Fruit fly (Drosophila melanogaster) whole organism, embryonic: ENCODE data around the gene RpL28.

Experiments
- Abd-B ChIP-seq: fragments of 200-800 bp; sonication (Bioruptor generic); optimal IDR thresholded peaks from 2 replicates; lab custom pipeline; 2018; ENCODE audit warnings: missing biosample characterization, mild to moderate bottlenecking, missing genetic modification characterization, moderate library complexity
- Adf1 ChIP-seq: fragments of 200-800 bp; sonication (Bioruptor generic); IDR thresholded peaks from 2 replicates; pipeline ENCODE4 v1.3.6; 2022; ENCODE audit warnings: missing biosample characterization, missing genetic modification characterization
- Atf6 ChIP-seq: fragments of 200-800 bp; sonication (Bioruptor generic); IDR thresholded peaks from 2 replicates; pipeline ENCODE4 v1.3.6; 2022; ENCODE audit warnings: missing biosample characterization, missing genetic modification characterization
- CG10366 ChIP-seq: fragments of 200-800 bp; sonication (Bioruptor generic); IDR thresholded peaks from 2 replicates; pipeline ENCODE4 v1.3.6; 2022; ENCODE audit warnings: missing biosample characterization, missing genetic modification characterization
- CG10959 ChIP-seq: fragments of 200-800 bp; sonication (Bioruptor generic); IDR thresholded peaks from 2 replicates; pipeline ENCODE4 v1.3.6; 2022; ENCODE audit warnings: missing biosample characterization, missing genetic modification characterization
- CG11695 ChIP-seq: fragments of 200-800 bp; sonication (Bioruptor generic); IDR thresholded peaks from 3 replicates; pipeline ENCODE4 v1.3.6; 2022; ENCODE audit warnings: missing biosample characterization, missing genetic modification characterization
- CG1233 ChIP-seq: fragments of 200-800 bp; sonication (Bioruptor generic); optimal IDR thresholded peaks from 4 replicates; lab custom pipeline; 2018; ENCODE audit warnings: missing biosample characterization, mild to moderate bottlenecking, missing genetic modification characterization
- CG12659 ChIP-seq: fragments of 200-800 bp; sonication (Bioruptor generic); optimal IDR thresholded peaks from 3 replicates; lab custom pipeline; 2017; ENCODE audit warnings: mild to moderate bottlenecking, missing biosample characterization, missing genetic modification reagents, missing genetic modification characterization
- CG1602 ChIP-seq: fragments of 200-800 bp; sonication (Bioruptor generic); optimal IDR thresholded peaks from 3 replicates; lab custom pipeline; 2016; ENCODE audit warnings: missing biosample characterization, missing genetic modification characterization
- CG18476 ChIP-seq: fragments of 200-800 bp; sonication (Bioruptor generic); optimal IDR thresholded peaks from 2 replicates; lab custom pipeline; 2016; ENCODE audit warnings: missing biosample characterization, mild to moderate bottlenecking, missing genetic modification characterization
- CG31224 ChIP-seq: fragments of 200-800 bp; sonication (Bioruptor generic); IDR thresholded peaks from 2 replicates; pipeline ENCODE4 v1.3.6; 2022; ENCODE audit warnings: missing biosample characterization, missing genetic modification characterization
- CG32772 ChIP-seq: fragments of 200-800 bp; sonication (Bioruptor generic); IDR thresholded peaks from 2 replicates; pipeline ENCODE4 v1.3.6; 2022; ENCODE audit warnings: missing biosample characterization, missing genetic modification characterization
- CG8089 ChIP-seq: fragments of 200-800 bp; sonication (Bioruptor generic); optimal IDR thresholded peaks from 3 replicates; lab custom pipeline; 2016; ENCODE audit warnings: missing biosample characterization, missing genetic modification characterization
- CG8359 ChIP-seq: fragments of 200-800 bp; sonication (Bioruptor generic); optimal IDR thresholded peaks from 2 replicates; lab custom pipeline; 2017; ENCODE audit warnings: missing biosample characterization, mild to moderate bottlenecking, missing genetic modification characterization, borderline replicate concordance
- CG9876 ChIP-seq: fragments of 200-800 bp; sonication (Bioruptor generic); optimal IDR thresholded peaks from 2 replicates; lab custom pipeline; 2016; ENCODE audit warnings: missing biosample characterization, missing genetic modification characterization
- CoRest ChIP-seq: fragments of 200-800 bp; sonication (Bioruptor generic); optimal IDR thresholded peaks from 3 replicates; lab custom pipeline; 2018; ENCODE audit warnings: missing biosample characterization, mild to moderate bottlenecking, missing genetic modification characterization, moderate library complexity
- Fer1 ChIP-seq: fragments of 200-800 bp; sonication (Bioruptor generic); optimal IDR thresholded peaks from 2 replicates; lab custom pipeline; 2017; ENCODE audit warnings: missing biosample characterization, mild to moderate bottlenecking, missing genetic modification characterization
- Hr39 ChIP-seq: fragments of >200 bp; optimal IDR thresholded peaks from 2 replicates; lab custom pipeline; 2017
- Jarid2 ChIP-seq: fragments of 200-800 bp; sonication (Bioruptor generic); optimal IDR thresholded peaks from 3 replicates; lab custom pipeline; 2017; ENCODE audit warnings: mild to moderate bottlenecking, missing biosample characterization, missing genetic modification reagents, missing genetic modification characterization
- Kr ChIP-seq: fragments of 200-800 bp; sonication (Bioruptor generic); optimal IDR thresholded peaks from 2 replicates; lab custom pipeline; 2017; ENCODE audit warnings: missing biosample characterization, mild to moderate bottlenecking, missing genetic modification characterization
- Lim3 ChIP-seq: fragments of 200-800 bp; sonication (Bioruptor generic); IDR thresholded peaks from 2 replicates; pipeline ENCODE4 v1.3.6; 2022; ENCODE audit warnings: missing biosample characterization, missing genetic modification characterization
- MBD-R2 ChIP-seq: fragments of 200-800 bp; sonication (Bioruptor generic); IDR thresholded peaks from 2 replicates; pipeline ENCODE4 v1.3.6; 2022; ENCODE audit warnings: missing biosample characterization, missing genetic modification characterization
- Mad ChIP-seq: fragments of 200-800 bp; sonication (Bioruptor generic); optimal IDR thresholded peaks from 2 replicates; lab custom pipeline; 2016; ENCODE audit warnings: missing biosample characterization, missing genetic modification characterization
- NC2β ChIP-seq: fragments of 200-800 bp; sonication (Bioruptor generic); optimal IDR thresholded peaks from 2 replicates; lab custom pipeline; 2016; ENCODE audit warnings: missing biosample characterization, missing genetic modification characterization
- Sox102F ChIP-seq: fragments of 200-800 bp; sonication (Bioruptor generic); optimal IDR thresholded peaks from 2 replicates; lab custom pipeline; 2018; ENCODE audit warnings: missing biosample characterization, mild to moderate bottlenecking, missing genetic modification characterization, moderate library complexity
- Trl ChIP-seq, 3 experiments: fragments of >200 bp in 2 of 3; fragments of 200-800 bp in 1 of 3; sonication (Bioruptor generic) in 1 of 3; optimal IDR thresholded peaks; 2 replicates in 1 of 3; 3 replicates in 2 of 3; lab custom pipeline; 2016 to 2017; ENCODE audit warnings: missing biosample characterization in 1 of 3, missing genetic modification characterization in 1 of 3
- amos ChIP-seq: fragments of 200-800 bp; sonication (Bioruptor generic); IDR thresholded peaks from 2 replicates; pipeline ENCODE4 v1.3.6; 2022; ENCODE audit warnings: missing biosample characterization, missing genetic modification characterization; ENCODE audit not compliant: partially characterized antibody
- ato ChIP-seq: fragments of 200-800 bp; sonication (Bioruptor generic); IDR thresholded peaks from 2 replicates; pipeline ENCODE4 v1.3.6; 2022; ENCODE audit warnings: missing biosample characterization, missing genetic modification characterization; ENCODE audit not compliant: partially characterized antibody
- bigmax ChIP-seq: fragments of 200-800 bp; sonication (Bioruptor generic); optimal IDR thresholded peaks from 2 replicates; lab custom pipeline; 2018; ENCODE audit warnings: missing biosample characterization, mild to moderate bottlenecking, missing genetic modification characterization
- disco-r ChIP-seq: fragments of 200-800 bp; sonication (Bioruptor generic); optimal IDR thresholded peaks from 2 replicates; lab custom pipeline; 2016; ENCODE audit warnings: missing biosample characterization, missing genetic modification characterization
- dpn ChIP-seq, 2 experiments: fragments of 200-800 bp; sonication (Bioruptor generic); optimal IDR thresholded peaks; 3 replicates each; lab custom pipeline; 2016; ENCODE audit warnings: missing biosample characterization in 2 of 2, missing genetic modification characterization in 2 of 2
- fd3F ChIP-seq: fragments of 200-800 bp; sonication (Bioruptor generic); optimal IDR thresholded peaks from 2 replicates; lab custom pipeline; 2018; ENCODE audit warnings: missing biosample characterization, mild to moderate bottlenecking, missing genetic modification characterization, moderate library complexity
- fd64A ChIP-seq: fragments of 200-800 bp; sonication (Bioruptor generic); optimal IDR thresholded peaks from 3 replicates; lab custom pipeline; 2018; ENCODE audit warnings: missing biosample characterization, mild to moderate bottlenecking, missing genetic modification characterization
- gcm2 ChIP-seq: fragments of 200-800 bp; sonication (Bioruptor generic); optimal IDR thresholded peaks from 2 replicates; lab custom pipeline; 2016; ENCODE audit warnings: missing biosample characterization, missing genetic modification characterization
- gro ChIP-seq: fragments of 200-800 bp; sonication (Bioruptor generic); optimal IDR thresholded peaks from 2 replicates; lab custom pipeline; 2016; ENCODE audit warnings: missing biosample characterization, missing genetic modification characterization
- jumu ChIP-seq: fragments of 200-800 bp; sonication (Bioruptor generic); optimal IDR thresholded peaks from 3 replicates; lab custom pipeline; 2016; ENCODE audit warnings: missing biosample characterization, missing genetic modification characterization
- lilli ChIP-seq: fragments of 200-800 bp; sonication (Bioruptor generic); optimal IDR thresholded peaks from 3 replicates; lab custom pipeline; 2016; ENCODE audit warnings: missing biosample characterization, missing genetic modification characterization
- maf-S ChIP-seq: fragments of 200-800 bp; sonication (Bioruptor generic); optimal IDR thresholded peaks from 2 replicates; lab custom pipeline; 2016; ENCODE audit warnings: missing biosample characterization, missing genetic modification characterization
- nerfin-1 ChIP-seq: fragments of 200-800 bp; sonication (Bioruptor generic); optimal IDR thresholded peaks from 3 replicates; lab custom pipeline; 2019; ENCODE audit warnings: missing biosample characterization, mild to moderate bottlenecking, missing genetic modification characterization, moderate library complexity
- pho ChIP-seq: fragments of 200-800 bp; sonication (Bioruptor generic); optimal IDR thresholded peaks from 2 replicates; lab custom pipeline; 2016; ENCODE audit warnings: missing biosample characterization, missing genetic modification characterization
- pum ChIP-seq: fragments of 200-800 bp; sonication (Bioruptor generic); optimal IDR thresholded peaks from 2 replicates; lab custom pipeline; 2016; ENCODE audit warnings: missing biosample characterization, missing genetic modification characterization
- repo ChIP-seq: fragments of 200-800 bp; sonication (Bioruptor generic); optimal IDR thresholded peaks from 2 replicates; lab custom pipeline; 2016; ENCODE audit warnings: missing biosample characterization, missing genetic modification characterization
- sima ChIP-seq: fragments of 200-800 bp; sonication (Bioruptor generic); optimal IDR thresholded peaks from 2 replicates; lab custom pipeline; 2016; ENCODE audit warnings: missing biosample characterization, missing genetic modification characterization
- sisA ChIP-seq: fragments of 200-800 bp; sonication (Bioruptor generic); IDR thresholded peaks from 2 replicates; pipeline ENCODE4 v1.3.6; 2022; ENCODE audit warnings: missing biosample characterization, missing genetic modification characterization
- sob ChIP-seq: fragments of 200-800 bp; sonication (Bioruptor generic); IDR thresholded peaks from 2 replicates; pipeline ENCODE4 v1.3.6; 2022; ENCODE audit warnings: missing biosample characterization, missing genetic modification characterization
- sqz ChIP-seq: fragments of 200-800 bp; sonication (Bioruptor generic); optimal IDR thresholded peaks from 3 replicates; lab custom pipeline; 2018; ENCODE audit warnings: missing biosample characterization, mild to moderate bottlenecking, missing genetic modification characterization
- tap ChIP-seq: fragments of 200-800 bp; optimal IDR thresholded peaks from 3 replicates; lab custom pipeline; 2019; ENCODE audit warnings: missing biosample characterization, mild to moderate bottlenecking, missing genetic modification characterization, moderate library complexity
- toy ChIP-seq: fragments of 200-800 bp; sonication (Bioruptor generic); IDR thresholded peaks from 2 replicates; pipeline ENCODE4 v1.3.6; 2022; ENCODE audit warnings: missing biosample characterization, missing genetic modification characterization
- wor ChIP-seq: fragments of 200-800 bp; sonication (Bioruptor generic); IDR thresholded peaks from 2 replicates; pipeline ENCODE4 v1.3.6; 2022; ENCODE audit warnings: missing biosample characterization, missing genetic modification characterization

Gene RpL28

dm6 chr3L:3222643-3223389, at the start of gene RpL28, which contains the start of gene eIF1 (continued):
- TF ChIP-seq CG8359 (GFP tag; lab: Kevin White, UChicago): peak; percentile 86
- peak; percentile 46 for TF ChIP-seq sima
- peak; percentile 85 for TF ChIP-seq nerfin-1 (tag; lab: Kevin White, UChicago)
- peak; percentile 94 for TF ChIP-seq Mad
- TF ChIP-seq tap (tag; lab: Kevin White, UChicago): peak; percentile 33
- peak; percentile 93 for TF ChIP-seq CG8089 (GFP tag; lab: Kevin White, UChicago)
- peak; percentile 89 for TF ChIP-seq fd64A
- TF ChIP-seq Sox102F (GFP tag; lab: Kevin White, UChicago): no peak
- TF ChIP-seq Jarid2 (GFP tag; lab: Kevin White, UChicago): peak; percentile 78
- peak; percentile 74 for TF ChIP-seq bigmax
- peak; percentile 95 for TF ChIP-seq CG9876 (GFP tag; lab: Kevin White, UChicago)
- TF ChIP-seq jumu (GFP tag; lab: Kevin White, UChicago): peak; percentile 84
- TF ChIP-seq CG10959 (GFP tag; lab: Robert Waterston, UW): peak; percentile 78
- peak; percentile 76 for TF ChIP-seq Atf6 (GFP tag; lab: Robert Waterston, UW)
- peak; percentile 43; the same call in 1 of the 2 replicates for TF ChIP-seq MBD-R2 (GFP tag; lab: Robert Waterston, UW)
- TF ChIP-seq fd3F (GFP tag; lab: Kevin White, UChicago): peak; percentile 87
- TF ChIP-seq ato (GFP tag; lab: Robert Waterston, UW): no peak; the same call in none of the 2 replicates
- TF ChIP-seq NC2β (GFP tag; lab: Kevin White, UChicago): peak; percentile 98
- TF ChIP-seq CG1602 (GFP tag; lab: Kevin White, UChicago): peak; percentile 78
- peak; percentile 83 for TF ChIP-seq CG18476 (GFP tag; lab: Kevin White, UChicago)
- peak; percentile 87 for TF ChIP-seq maf-S (GFP tag; lab: Kevin White, UChicago)
- peak; percentile 84 for TF ChIP-seq gro (GFP tag; lab: Kevin White, UChicago)
- TF ChIP-seq Fer1: peak; percentile 90
- peak; percentile 91 for TF ChIP-seq disco-r (GFP tag; lab: Kevin White, UChicago)
- peak; percentile 83 to 94 for TF ChIP-seq dpn (GFP tag; optimal IDR thresholded peaks at IDR 0.05; lab: Kevin White, UChicago)
- no peak for TF ChIP-seq Hr39 (lab: Kevin White, UChicago)
- peak; percentile 91 for TF ChIP-seq lilli (GFP tag; lab: Kevin White, UChicago)
- peak; percentile 92 for TF ChIP-seq repo (GFP tag; lab: Kevin White, UChicago)
- TF ChIP-seq toy (GFP tag; lab: Robert Waterston, UW): peak; percentile 62; the same call in 1 of the 2 replicates
- peak; percentile 73 for TF ChIP-seq Abd-B (GFP tag; lab: Kevin White, UChicago)
- peak; percentile 63; the same call in 2 of the 3 replicates for TF ChIP-seq CG11695 (GFP tag; lab: Robert Waterston, UW)
- TF ChIP-seq pho (GFP tag; lab: Kevin White, UChicago): peak; percentile 88
- TF ChIP-seq Trl (optimal IDR thresholded peaks at IDR 0.05; lab: Kevin White, UChicago): no peak
- TF ChIP-seq Trl (GFP tag; optimal IDR thresholded peaks at IDR 0.05; lab: Kevin White, UChicago): peak; percentile 94
- peak; percentile 76 for TF ChIP-seq CG31224
- peak; percentile 97 for TF ChIP-seq CG12659 (GFP tag; lab: Kevin White, UChicago)
- peak; percentile 85 for TF ChIP-seq pum (GFP tag; lab: Kevin White, UChicago)
- TF ChIP-seq CG32772 (GFP tag; lab: Robert Waterston, UW): peak; percentile 82
- TF ChIP-seq sob (GFP tag; lab: Robert Waterston, UW): peak; percentile 91
- peak; percentile 90 for TF ChIP-seq gcm2 (GFP tag; lab: Kevin White, UChicago)
- peak; percentile 78 for TF ChIP-seq amos
- peak; percentile 88 for TF ChIP-seq CoRest
- TF ChIP-seq sqz (GFP tag; lab: Kevin White, UChicago): peak; percentile 86
- peak; percentile 87 for TF ChIP-seq CG10366 (GFP tag; lab: Robert Waterston, UW)
- peak; percentile 73 for TF ChIP-seq sisA (GFP tag; lab: Robert Waterston, UW)
- peak; percentile 96 for TF ChIP-seq CG1233 (GFP tag; lab: Kevin White, UChicago)
- TF ChIP-seq Lim3: no peak
- TF ChIP-seq Kr (GFP tag; lab: Kevin White, UChicago): peak; percentile 88
- TF ChIP-seq Adf1 (GFP tag; lab: Robert Waterston, UW): peak; percentile 58
- TF ChIP-seq wor (GFP tag; lab: Robert Waterston, UW): peak; percentile 63
